Worm (Caenorhabditis elegans) whole organism, L3 larva: Measurements from ENCODE around the gene C04C3.6.

Experiments used
- R02D3.7 ChIP-seq: fragments of 150-350 bp; optimal IDR thresholded peaks from 2 replicates; lab custom pipeline; 2014; ENCODE audit warnings: missing biosample characterization, missing genetic modification characterization
- ZK546.5 ChIP-seq: sonication (generic microtip); optimal IDR thresholded peaks from 2 replicates; lab custom pipeline; 2017; ENCODE audit warnings: missing biosample characterization, missing genetic modification characterization
- ceh-16 ChIP-seq: sonication (generic microtip); optimal IDR thresholded peaks from 2 replicates; lab custom pipeline; 2017; ENCODE audit warnings: missing biosample characterization, missing genetic modification characterization
- ceh-28 ChIP-seq: fragments of 150-350 bp; optimal IDR thresholded peaks from 2 replicates; lab custom pipeline; 2014; ENCODE audit warnings: missing biosample characterization, missing genetic modification reagents, missing genetic modification characterization
- ceh-82 ChIP-seq: fragments of 150-350 bp; optimal IDR thresholded peaks from 2 replicates; lab custom pipeline; 2014; ENCODE audit warnings: missing biosample characterization, missing genetic modification characterization
- ceh-9 ChIP-seq: sonication (generic microtip); optimal IDR thresholded peaks from 2 replicates; lab custom pipeline; 2018; ENCODE audit warnings: missing biosample characterization, missing genetic modification characterization
- egl-27 ChIP-seq: sonication (generic microtip); optimal IDR thresholded peaks from 4 replicates; lab custom pipeline; 2017; ENCODE audit warnings: missing biosample characterization, missing genetic modification reagents, missing genetic modification characterization
- egl-5 ChIP-seq: fragments of 150-350 bp; optimal IDR thresholded peaks from 2 replicates; lab custom pipeline; 2017; ENCODE audit warnings: missing biosample characterization, missing genetic modification reagents, missing genetic modification characterization, inconsistent platforms
- elt-1 ChIP-seq: fragments of 150-350 bp; optimal IDR thresholded peaks from 2 replicates; lab custom pipeline; 2014; ENCODE audit warnings: missing biosample characterization, missing genetic modification characterization
- elt-2 ChIP-seq: sonication (generic microtip); optimal IDR thresholded peaks from 2 replicates; lab custom pipeline; 2016; ENCODE audit warnings: missing genetic modification reagents, mild to moderate bottlenecking, missing genetic modification characterization, missing compliant biosample characterization
- elt-3 ChIP-seq, 3 experiments: fragments of 150-350 bp in 1 of 3; sonication (generic microtip) in 2 of 3; optimal IDR thresholded peaks; 2 replicates in 2 of 3; 4 replicates in 1 of 3; lab custom pipeline; 2014 to 2017; ENCODE audit warnings: missing biosample characterization in 3 of 3, missing genetic modification characterization in 3 of 3
- eor-1 ChIP-seq, 2 experiments: fragments of 150-350 bp; optimal IDR thresholded peaks; 2 replicates each; lab custom pipeline; 2014 to 2018; ENCODE audit warnings: missing biosample characterization in 2 of 2, missing genetic modification characterization in 2 of 2
- fkh-10 ChIP-seq: sonication (generic microtip); optimal IDR thresholded peaks from 2 replicates; lab custom pipeline; 2017; ENCODE audit warnings: missing biosample characterization, missing genetic modification reagents, missing genetic modification characterization
- fkh-2 ChIP-seq: fragments of 150-350 bp; optimal IDR thresholded peaks from 2 replicates; lab custom pipeline; 2014; ENCODE audit warnings: missing biosample characterization, missing genetic modification reagents, missing genetic modification characterization
- hmg-11 ChIP-seq: sonication (generic microtip); optimal IDR thresholded peaks from 2 replicates; lab custom pipeline; 2016; ENCODE audit warnings: missing genetic modification characterization, missing compliant biosample characterization
- jun-1 ChIP-seq: fragments of 150-350 bp; optimal IDR thresholded peaks from 2 replicates; lab custom pipeline; 2014; ENCODE audit warnings: missing biosample characterization, missing genetic modification reagents, missing genetic modification characterization
- lin-15B ChIP-seq: fragments of 150-350 bp; optimal IDR thresholded peaks from 2 replicates; lab custom pipeline; 2014; ENCODE audit warnings: missing biosample characterization, missing genetic modification characterization
- lin-39 ChIP-seq: fragments of 150-350 bp; optimal IDR thresholded peaks from 2 replicates; lab custom pipeline; 2018; ENCODE audit warnings: missing biosample characterization, missing genetic modification reagents, missing genetic modification characterization
- lsy-12 ChIP-seq: sonication (generic microtip); optimal IDR thresholded peaks from 2 replicates; lab custom pipeline; 2016; ENCODE audit warnings: mild to moderate bottlenecking, missing genetic modification characterization, missing compliant biosample characterization
- mdl-1 ChIP-seq: fragments of 150-350 bp; optimal IDR thresholded peaks from 2 replicates; lab custom pipeline; 2014; ENCODE audit warnings: missing biosample characterization, missing genetic modification characterization
- mml-1 ChIP-seq: fragments of 150-350 bp; sonication (generic microtip); optimal IDR thresholded peaks from 3 replicates; lab custom pipeline; 2014; ENCODE audit warnings: missing biosample characterization, missing genetic modification characterization
- nfya-1 ChIP-seq: sonication (generic microtip); optimal IDR thresholded peaks from 2 replicates; lab custom pipeline; 2017; ENCODE audit warnings: missing genetic modification characterization, mild to moderate bottlenecking, missing compliant biosample characterization, antibody characterized with exemption, moderate library complexity; ENCODE audit not compliant: insufficient read depth
- nhr-11 ChIP-seq: fragments of 150-350 bp; optimal IDR thresholded peaks from 2 replicates; lab custom pipeline; 2014; ENCODE audit warnings: missing biosample characterization, missing genetic modification characterization
- nhr-12 ChIP-seq: fragments of 150-350 bp; optimal IDR thresholded peaks from 2 replicates; lab custom pipeline; 2014; ENCODE audit warnings: missing biosample characterization, missing genetic modification characterization
- nhr-23 ChIP-seq: fragments of 150-350 bp; optimal IDR thresholded peaks from 2 replicates; lab custom pipeline; 2014; ENCODE audit warnings: missing biosample characterization, missing genetic modification reagents, missing genetic modification characterization
- nhr-25 ChIP-seq: sonication (generic microtip); optimal IDR thresholded peaks from 2 replicates; lab custom pipeline; 2017; ENCODE audit warnings: missing biosample characterization, missing genetic modification characterization
- nhr-28 ChIP-seq: fragments of 150-350 bp; optimal IDR thresholded peaks from 2 replicates; lab custom pipeline; 2014; ENCODE audit warnings: missing biosample characterization, missing genetic modification characterization
- nhr-43 ChIP-seq: sonication (generic microtip); optimal IDR thresholded peaks from 2 replicates; lab custom pipeline; 2016; ENCODE audit warnings: mild to moderate bottlenecking, missing genetic modification characterization, missing compliant biosample characterization; ENCODE audit not compliant: poor library complexity, severe bottlenecking
- nhr-76 ChIP-seq: fragments of 150-350 bp; sonication (generic microtip); optimal IDR thresholded peaks from 5 replicates; lab custom pipeline; 2014; ENCODE audit warnings: missing biosample characterization, missing genetic modification characterization
- nhr-77 ChIP-seq: fragments of 150-350 bp; optimal IDR thresholded peaks from 2 replicates; lab custom pipeline; 2014; ENCODE audit warnings: missing biosample characterization, missing genetic modification characterization
- pha-4 ChIP-seq: fragments of 150-350 bp; optimal IDR thresholded peaks from 2 replicates; lab custom pipeline; 2014; ENCODE audit warnings: missing biosample characterization, missing genetic modification reagents, missing genetic modification characterization
- pqm-1 ChIP-seq: fragments of 150-350 bp; optimal IDR thresholded peaks from 2 replicates; lab custom pipeline; 2017; ENCODE audit warnings: missing biosample characterization, missing genetic modification characterization, inconsistent platforms
- sea-2 ChIP-seq: fragments of 150-350 bp; sonication (generic microtip); optimal IDR thresholded peaks from 4 replicates; lab custom pipeline; 2014; ENCODE audit warnings: missing biosample characterization, missing genetic modification reagents, missing genetic modification characterization
- skn-1 ChIP-seq: fragments of 150-350 bp; optimal IDR thresholded peaks from 2 replicates; lab custom pipeline; 2014; ENCODE audit warnings: missing biosample characterization, missing genetic modification characterization
- tbx-2 ChIP-seq: sonication (generic microtip); optimal IDR thresholded peaks from 2 replicates; lab custom pipeline; 2016; ENCODE audit warnings: mild to moderate bottlenecking, missing genetic modification characterization, missing compliant biosample characterization
- unc-39 ChIP-seq: sonication (generic microtip); optimal IDR thresholded peaks from 4 replicates; lab custom pipeline; 2017; ENCODE audit warnings: missing biosample characterization, missing genetic modification characterization
- zag-1 ChIP-seq: fragments of 150-350 bp; optimal IDR thresholded peaks from 2 replicates; lab custom pipeline; 2014; ENCODE audit warnings: missing biosample characterization, missing genetic modification characterization
- ztf-11 ChIP-seq: fragments of 150-350 bp; optimal IDR thresholded peaks from 2 replicates; lab custom pipeline; 2014; ENCODE audit warnings: missing biosample characterization, missing genetic modification characterization

Gene C04C3.6

ce11 chrIV:3422516-3422915 lies at the start of gene C04C3.6:
Gene C04C3.6, minus strand, starts transcription at chrIV:3422616.
- TF ChIP-seq pqm-1 (no peak), eor-1 (tag; optimal IDR thresholded peaks at IDR 0.05; lab: Kevin White, UChicago) (no peak), pha-4 (tag; lab: Kevin White, UChicago) (no peak), fkh-10 (no peak), sea-2 (GFP tag; lab: Kevin White, UChicago) (no peak), lsy-12 (tag; lab: Kevin White, UChicago) (no peak), nhr-77 (no peak), fkh-2 (tag; lab: Kevin White, UChicago) (no peak), nhr-11 (tag; lab: Kevin White, UChicago) (no peak), jun-1 (tag; lab: Kevin White, UChicago) (no peak), ceh-16 (tag; lab: Kevin White, UChicago) (no peak), nhr-25 (tag; lab: Kevin White, UChicago) (no peak), egl-27 (tag; lab: Kevin White, UChicago) (no peak), R02D3.7 (tag; lab: Kevin White, UChicago) (no peak), skn-1 (tag; lab: Kevin White, UChicago) (no peak), hmg-11 (tag; lab: Kevin White, UChicago) (no peak), nhr-28 (tag; lab: Kevin White, UChicago) (no peak), nhr-43 (tag; lab: Kevin White, UChicago) (no peak), elt-1 (tag; lab: Kevin White, UChicago) (no peak), tbx-2 (no peak)

- TF ChIP-seq nhr-12 (tag; lab: Kevin White, UChicago): no peak
- no peak for TF ChIP-seq R02D3.7 (tag; lab: Kevin White, UChicago)
- TF ChIP-seq ztf-11 (tag; lab: Kevin White, UChicago): no peak
- TF ChIP-seq, all 47 proteins: peak for 0
These were observed 47.3 kb upstream of the C04C3.6 start, which contains the start of gene F58E2.2 for ce11 chrIV:3469742-3470141. Gene F58E2.2, plus strand, starts transcription at chrIV:3470042.

ce11 chrIV:3467751-3468150 lies 45.3 kb upstream of the C04C3.6 start:
- TF ChIP-seq ceh-82 (tag; lab: Kevin White, UChicago) (no peak), egl-27 (tag; lab: Kevin White, UChicago) (no peak), nhr-23 (no peak), nhr-25 (tag; lab: Kevin White, UChicago) (no peak), nhr-43 (tag; lab: Kevin White, UChicago) (no peak), ceh-9 (tag; lab: Kevin White, UChicago) (no peak), nhr-77 (no peak), mml-1 (tag; lab: Kevin White, UChicago) (no peak), sea-2 (GFP tag; lab: Kevin White, UChicago) (no peak), tbx-2 (no peak), pqm-1 (no peak), elt-2 (no peak), ZK546.5 (tag; lab: Kevin White, UChicago) (no peak), eor-1 (tag; optimal IDR thresholded peaks at IDR 0.05; lab: Kevin White, UChicago) (no peak), zag-1 (tag; lab: Kevin White, UChicago) (no peak), nhr-76 (tag; lab: Kevin White, UChicago) (no peak), unc-39 (tag; lab: Kevin White, UChicago) (no peak), skn-1 (tag; lab: Kevin White, UChicago) (no peak), lin-39 (no peak), jun-1 (tag; lab: Kevin White, UChicago) (no peak)

- TF ChIP-seq lsy-12 (tag; lab: Kevin White, UChicago) (no peak), sea-2 (GFP tag; lab: Kevin White, UChicago) (no peak), nhr-77 (no peak), elt-2 (no peak), tbx-2 (no peak), mdl-1 (tag; lab: Kevin White, UChicago) (no peak), elt-1 (tag; lab: Kevin White, UChicago) (no peak), nfya-1 (tag; lab: Kevin White, UChicago) (no peak), nhr-11 (tag; lab: Kevin White, UChicago) (no peak), ceh-28 (tag; lab: Kevin White, UChicago) (no peak), lin-15B (tag; lab: Kevin White, UChicago) (no peak), ceh-9 (tag; lab: Kevin White, UChicago) (no peak), nhr-25 (tag; lab: Kevin White, UChicago) (no peak), jun-1 (tag; lab: Kevin White, UChicago) (no peak), ceh-16 (tag; lab: Kevin White, UChicago) (no peak), egl-5 (no peak), egl-27 (tag; lab: Kevin White, UChicago) (no peak), elt-3 (tag; optimal IDR thresholded peaks at IDR 0.05; lab: Kevin White, UChicago) (no peak), skn-1 (tag; lab: Kevin White, UChicago) (no peak)
These were observed 44.7 kb upstream of the C04C3.6 start, which contains the start of gene F58E2.3 for ce11 chrIV:3467128-3467527. Gene F58E2.3, plus strand, starts transcription at chrIV:3467428.
